Fruit fly (Drosophila melanogaster) whole organism, embryonic: ENCODE data around the gene timeout.

Source experiments
- Adf1 ChIP-seq: fragments of 200-800 bp; sonication (Bioruptor generic); IDR thresholded peaks from 2 replicates; pipeline ENCODE4 v1.3.6; 2022; ENCODE audit warnings: missing biosample characterization, missing genetic modification characterization
- CG10321 ChIP-seq: fragments of 200-800 bp; sonication (Bioruptor generic); IDR thresholded peaks from 2 replicates; pipeline ENCODE4 v1.3.6; 2022; ENCODE audit warnings: missing biosample characterization, missing genetic modification characterization
- CG10431 ChIP-seq: fragments of 200-800 bp; sonication (Bioruptor generic); optimal IDR thresholded peaks from 3 replicates; lab custom pipeline; 2018; ENCODE audit warnings: missing biosample characterization, mild to moderate bottlenecking, missing genetic modification characterization
- CG11504 ChIP-seq: fragments of 200-800 bp; sonication (Bioruptor generic); optimal IDR thresholded peaks from 3 replicates; lab custom pipeline; 2019; ENCODE audit warnings: missing biosample characterization, mild to moderate bottlenecking, missing genetic modification characterization, moderate library complexity
- CG12104 ChIP-seq: fragments of 200-800 bp; sonication (Bioruptor generic); optimal IDR thresholded peaks from 3 replicates; lab custom pipeline; 2016; ENCODE audit warnings: missing biosample characterization, missing genetic modification characterization
- CG13424 ChIP-seq: fragments of 200-800 bp; sonication (Bioruptor generic); optimal IDR thresholded peaks from 2 replicates; lab custom pipeline; 2019; ENCODE audit warnings: missing biosample characterization, mild to moderate bottlenecking, missing genetic modification characterization, moderate library complexity
- CG14050 ChIP-seq: fragments of 200-800 bp; sonication (Bioruptor generic); IDR thresholded peaks from 3 replicates; pipeline ENCODE4 v1.3.6; 2022; ENCODE audit warnings: missing biosample characterization, missing genetic modification characterization
- CG15479 ChIP-seq: fragments of 200-800 bp; sonication (Bioruptor generic); optimal IDR thresholded peaks from 3 replicates; lab custom pipeline; 2019; ENCODE audit warnings: missing biosample characterization, mild to moderate bottlenecking, missing genetic modification characterization, moderate library complexity
- CG15514 ChIP-seq: fragments of 200-800 bp; sonication (Bioruptor generic); optimal IDR thresholded peaks from 3 replicates; lab custom pipeline; 2017; ENCODE audit warnings: missing biosample characterization, missing genetic modification characterization, mild to moderate bottlenecking, moderate library complexity, missing genetic modification reagents
- CG16779 ChIP-seq: fragments of 200-800 bp; sonication (Bioruptor generic); IDR thresholded peaks from 2 replicates; pipeline ENCODE4 v1.3.6; 2022; ENCODE audit warnings: missing biosample characterization, missing genetic modification characterization
- CG33557 ChIP-seq: fragments of 200-800 bp; sonication (Bioruptor generic); optimal IDR thresholded peaks from 2 replicates; lab custom pipeline; 2019; ENCODE audit warnings: missing biosample characterization, mild to moderate bottlenecking, missing genetic modification characterization, moderate library complexity
- CG42726 ChIP-seq: fragments of 200-800 bp; sonication (Bioruptor generic); IDR thresholded peaks from 2 replicates; pipeline ENCODE4 v1.3.6; 2022; ENCODE audit warnings: missing biosample characterization, missing genetic modification characterization; ENCODE audit not compliant: partially characterized antibody
- CG7745 ChIP-seq: fragments of 200-800 bp; sonication (Bioruptor generic); optimal IDR thresholded peaks from 2 replicates; lab custom pipeline; 2018; ENCODE audit warnings: missing biosample characterization, mild to moderate bottlenecking, missing genetic modification characterization, moderate library complexity
- Gsc ChIP-seq: fragments of 200-800 bp; sonication (Bioruptor generic); IDR thresholded peaks from 2 replicates; pipeline ENCODE4 v1.3.6; 2022; ENCODE audit warnings: missing biosample characterization, missing genetic modification characterization
- Hand ChIP-seq: fragments of 200-800 bp; sonication (Bioruptor generic); optimal IDR thresholded peaks from 2 replicates; lab custom pipeline; 2017; ENCODE audit warnings: mild to moderate bottlenecking, missing biosample characterization, missing genetic modification reagents, missing genetic modification characterization
- Jarid2 ChIP-seq: fragments of 200-800 bp; sonication (Bioruptor generic); optimal IDR thresholded peaks from 3 replicates; lab custom pipeline; 2017; ENCODE audit warnings: mild to moderate bottlenecking, missing biosample characterization, missing genetic modification reagents, missing genetic modification characterization
- Nf-YC ChIP-seq: fragments of 200-800 bp; optimal IDR thresholded peaks from 3 replicates; lab custom pipeline; 2019; ENCODE audit warnings: missing biosample characterization, mild to moderate bottlenecking, missing genetic modification characterization, moderate library complexity
- Oaz ChIP-seq: fragments of 200-800 bp; sonication (Bioruptor generic); IDR thresholded peaks from 2 replicates; pipeline ENCODE4 v1.3.6; 2022; ENCODE audit warnings: missing biosample characterization, missing genetic modification characterization
- Opbp ChIP-seq: fragments of 200-800 bp; sonication (Bioruptor generic); IDR thresholded peaks from 3 replicates; pipeline ENCODE4 v1.3.6; 2022; ENCODE audit warnings: missing biosample characterization, missing genetic modification characterization; ENCODE audit not compliant: partially characterized antibody
- Sox100B ChIP-seq: fragments of 200-800 bp; sonication (Bioruptor generic); optimal IDR thresholded peaks from 3 replicates; lab custom pipeline; 2018; ENCODE audit warnings: missing biosample characterization, mild to moderate bottlenecking, missing genetic modification characterization
- Spps ChIP-seq: fragments of 200-800 bp; sonication (Bioruptor generic); optimal IDR thresholded peaks from 2 replicates; lab custom pipeline; 2018; ENCODE audit warnings: missing biosample characterization, mild to moderate bottlenecking, missing genetic modification characterization
- ac ChIP-seq: fragments of 200-800 bp; sonication (Bioruptor generic); optimal IDR thresholded peaks from 3 replicates; lab custom pipeline; 2017; ENCODE audit warnings: missing biosample characterization, mild to moderate bottlenecking, missing genetic modification characterization
- ap ChIP-seq: fragments of 200-800 bp; sonication (Bioruptor generic); IDR thresholded peaks from 2 replicates; pipeline ENCODE4 v1.3.6; 2022; ENCODE audit warnings: missing biosample characterization, missing genetic modification characterization
- bigmax ChIP-seq: fragments of 200-800 bp; sonication (Bioruptor generic); optimal IDR thresholded peaks from 2 replicates; lab custom pipeline; 2018; ENCODE audit warnings: missing biosample characterization, mild to moderate bottlenecking, missing genetic modification characterization
- cad ChIP-seq: fragments of >200 bp; optimal IDR thresholded peaks from 2 replicates; lab custom pipeline; 2017; ENCODE audit warnings: missing biosample characterization, missing genetic modification characterization
- chinmo ChIP-seq: fragments of 200-800 bp; sonication (Bioruptor generic); IDR thresholded peaks from 4 replicates; pipeline ENCODE4 v1.3.6; 2022; ENCODE audit warnings: missing biosample characterization, missing genetic modification characterization; ENCODE audit not compliant: partially characterized antibody
- croc ChIP-seq: fragments of 200-800 bp; sonication (Bioruptor generic); conservative IDR thresholded peaks from 3 replicates; pipeline ENCODE4 v1.3.6; 2022; ENCODE audit warnings: missing biosample characterization, missing genetic modification characterization
- ewg ChIP-seq: fragments of 200-800 bp; sonication (Bioruptor generic); optimal IDR thresholded peaks from 3 replicates; lab custom pipeline; 2017; ENCODE audit warnings: mild to moderate bottlenecking, missing biosample characterization, missing genetic modification reagents, missing genetic modification characterization
- fd102C ChIP-seq: fragments of 200-800 bp; sonication (Bioruptor generic); optimal IDR thresholded peaks from 2 replicates; lab custom pipeline; 2018; ENCODE audit warnings: missing biosample characterization, mild to moderate bottlenecking, missing genetic modification characterization, moderate library complexity
- gem ChIP-seq: fragments of 200-800 bp; sonication (Bioruptor generic); optimal IDR thresholded peaks from 2 replicates; lab custom pipeline; 2019; ENCODE audit warnings: missing biosample characterization, mild to moderate bottlenecking, missing genetic modification characterization, moderate library complexity
- gro ChIP-seq: fragments of 200-800 bp; sonication (Bioruptor generic); optimal IDR thresholded peaks from 2 replicates; lab custom pipeline; 2016; ENCODE audit warnings: missing biosample characterization, missing genetic modification characterization
- pan ChIP-seq, 4 experiments: fragments of >200 bp in 3 of 4; fragments of 200-800 bp in 1 of 4; sonication (Bioruptor generic) in 1 of 4; optimal IDR thresholded peaks in 3 of 4; IDR thresholded peaks in 1 of 4; 2 replicates each; pipeline versions ENCODE4 v1.3.6 to Lab custom; 2017 to 2022; ENCODE audit warnings: missing biosample characterization in 2 of 4, missing genetic modification characterization in 2 of 4, mixed read lengths in 1 of 4
- sob ChIP-seq: fragments of 200-800 bp; sonication (Bioruptor generic); IDR thresholded peaks from 2 replicates; pipeline ENCODE4 v1.3.6; 2022; ENCODE audit warnings: missing biosample characterization, missing genetic modification characterization
- stc ChIP-seq: fragments of 200-800 bp; sonication (Bioruptor generic); IDR thresholded peaks from 2 replicates; pipeline ENCODE4 v1.3.6; 2022; ENCODE audit warnings: missing biosample characterization, missing genetic modification characterization
- tll ChIP-seq, 2 experiments: fragments of 200-800 bp in 1 of 2; fragments of >200 bp in 1 of 2; sonication (Bioruptor generic) in 1 of 2; optimal IDR thresholded peaks; 2 replicates each; lab custom pipeline; 2017 to 2019; ENCODE audit warnings: missing biosample characterization in 2 of 2, missing genetic modification characterization in 2 of 2, mild to moderate bottlenecking in 1 of 2, moderate library complexity in 1 of 2
- toy ChIP-seq: fragments of 200-800 bp; sonication (Bioruptor generic); IDR thresholded peaks from 2 replicates; pipeline ENCODE4 v1.3.6; 2022; ENCODE audit warnings: missing biosample characterization, missing genetic modification characterization
- tup ChIP-seq: fragments of 200-800 bp; sonication (Bioruptor generic); optimal IDR thresholded peaks from 2 replicates; lab custom pipeline; 2016; ENCODE audit warnings: missing biosample characterization, mild to moderate bottlenecking, missing genetic modification characterization, moderate library complexity
- twi ChIP-seq: fragments of 200-800 bp; optimal IDR thresholded peaks from 2 replicates; lab custom pipeline; 2019; ENCODE audit warnings: missing biosample characterization, mild to moderate bottlenecking, missing genetic modification characterization, moderate library complexity
- unc-4 ChIP-seq: fragments of 200-800 bp; sonication (Bioruptor generic); IDR thresholded peaks from 2 replicates; pipeline ENCODE4 v1.3.6; 2022; ENCODE audit warnings: missing biosample characterization, missing genetic modification characterization; ENCODE audit not compliant: partially characterized antibody
- wek ChIP-seq: fragments of 200-800 bp; sonication (Bioruptor generic); optimal IDR thresholded peaks from 3 replicates; lab custom pipeline; 2018; ENCODE audit warnings: missing biosample characterization, mild to moderate bottlenecking, missing genetic modification characterization, moderate library complexity

The timeout gene

DNA sequence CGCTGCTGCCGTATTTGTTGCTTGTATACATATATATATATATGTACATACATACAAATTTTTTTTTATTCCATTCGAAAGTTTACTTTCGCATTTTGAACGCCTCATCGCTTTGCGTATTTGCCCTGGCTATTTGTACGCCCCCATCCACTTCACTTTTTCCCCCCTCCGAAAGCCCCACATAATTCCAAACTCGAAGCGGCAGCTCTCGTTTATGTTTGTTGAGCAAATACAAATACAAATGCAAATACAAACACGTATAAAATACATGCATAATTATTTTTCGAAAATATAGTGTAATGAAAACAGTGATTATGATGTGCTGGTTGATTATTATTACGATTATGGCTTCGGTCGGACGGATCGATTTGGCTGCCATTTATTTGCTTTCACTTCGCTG is 20.4 kb upstream of the timeout start (continued):
- TF ChIP-seq gem (tag; lab: Kevin White, UChicago): peak; percentile 93
- TF ChIP-seq stc (GFP tag; lab: Robert Waterston, UW): peak; percentile 60; the same call in 1 of the 2 replicates
- no peak for TF ChIP-seq gro (GFP tag; lab: Kevin White, UChicago)
- peak; percentile 87 for TF ChIP-seq ac
- TF ChIP-seq Nf-YC: peak; percentile 69
- no peak for TF ChIP-seq CG16779 (GFP tag; lab: Robert Waterston, UW)
- no peak for TF ChIP-seq Oaz
- TF ChIP-seq chinmo (GFP tag; lab: Robert Waterston, UW): no peak
- peak; percentile 74 for TF ChIP-seq CG10431 (GFP tag; lab: Kevin White, UChicago)
- no peak for TF ChIP-seq ap (GFP tag; lab: Robert Waterston, UW)
- TF ChIP-seq Hand (GFP tag; lab: Kevin White, UChicago): no peak
- 0 out of 2 replicates have a peak, but pooled peaks have one; percentile 28 for TF ChIP-seq CG10321 (GFP tag; lab: Robert Waterston, UW)
- peak; percentile 65 for TF ChIP-seq fd102C
- peak; percentile 92 for TF ChIP-seq CG33557
- no peak for TF ChIP-seq Gsc
- TF ChIP-seq sob: peak; percentile 77
- peak; percentile 80 for TF ChIP-seq CG7745 (tag; lab: Kevin White, UChicago)
- no peak for TF ChIP-seq unc-4
- peak; percentile 95 for TF ChIP-seq Sox100B (GFP tag; lab: Kevin White, UChicago)
- TF ChIP-seq Opbp (GFP tag; lab: Robert Waterston, UW): no peak
- peak; percentile 85 for TF ChIP-seq ewg
- TF ChIP-seq pan (optimal IDR thresholded peaks at IDR 0.05; lab: Kevin White, UChicago): no peak
- peak in 1 of 2 experiments; percentile 65 for TF ChIP-seq pan (GFP tag; optimal IDR thresholded peaks at IDR 0.05 in 1 of 2, IDR thresholded peaks at IDR 0.05 in 1 of 2)
- TF ChIP-seq Adf1 (GFP tag; lab: Robert Waterston, UW): no peak
- peak; percentile 68 for TF ChIP-seq bigmax (GFP tag; lab: Kevin White, UChicago)
- TF ChIP-seq CG13424 (tag; lab: Kevin White, UChicago): peak; percentile 78
- TF ChIP-seq CG42726 (GFP tag; lab: Robert Waterston, UW): no peak
- peak; percentile 95 for TF ChIP-seq CG11504 (tag; lab: Kevin White, UChicago)
- TF ChIP-seq croc (GFP tag; lab: Robert Waterston, UW): peak; percentile 47; the same call in 2 of the 3 replicates
- TF ChIP-seq CG14050 (GFP tag; lab: Robert Waterston, UW): peak; percentile 37; the same call in 1 of the 3 replicates
- peak; percentile 57 for TF ChIP-seq tup (GFP tag; lab: Kevin White, UChicago)
- peak; percentile 76 for TF ChIP-seq CG15514 (GFP tag; lab: Kevin White, UChicago)
- no peak for TF ChIP-seq toy (GFP tag; lab: Robert Waterston, UW)
- TF ChIP-seq CG12104 (GFP tag; lab: Kevin White, UChicago): peak; percentile 97
- peak; percentile 95 for TF ChIP-seq Spps (tag; lab: Kevin White, UChicago)

DNA sequence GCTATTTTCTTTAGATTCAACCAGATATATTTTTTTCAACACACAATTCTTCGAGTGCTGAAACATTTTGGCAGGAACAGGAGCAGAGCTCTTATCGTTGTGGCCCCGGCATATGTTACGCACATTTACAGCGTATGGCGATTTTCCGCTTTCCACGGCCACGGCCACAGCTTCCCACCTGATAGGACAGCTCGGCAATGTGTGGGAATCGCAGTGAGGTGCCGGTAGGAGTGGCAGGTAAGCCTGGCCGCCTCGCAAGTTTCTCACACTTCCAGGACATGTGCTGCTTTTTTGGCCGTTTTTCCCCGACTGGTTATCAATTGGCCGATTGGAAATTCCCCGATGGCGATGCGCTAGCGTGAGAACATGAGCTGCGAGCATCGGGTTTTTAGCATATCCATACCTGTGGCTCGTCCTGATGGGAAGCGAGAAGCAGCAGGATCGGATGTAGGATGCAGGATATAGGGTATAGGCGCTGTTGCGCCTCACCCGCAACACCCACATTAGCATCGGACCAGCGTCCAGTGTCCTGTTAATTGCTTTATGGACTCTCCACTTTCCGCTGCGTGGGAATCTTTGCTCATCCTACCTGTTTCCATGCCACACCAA is 18.3 kb upstream of the timeout start:
- TF ChIP-seq CG15479 (peak; percentile 82), twi (tag; lab: Kevin White, UChicago) (peak; percentile 98), cad (GFP tag; lab: Kevin White, UChicago) (peak; percentile 40), wek (GFP tag; lab: Kevin White, UChicago) (no peak), Jarid2 (GFP tag; lab: Kevin White, UChicago) (no peak), tll (GFP tag; optimal IDR thresholded peaks at IDR 0.05; lab: Kevin White, UChicago) (peak in 1 of 2 experiments; percentile 39)
